Fruit fly (Drosophila melanogaster): ENCODE measurements around the gene CG42762.

The CG42762 gene

dm6 chr2L:8156682-8157081, 12.8 kb upstream of the CG42762 start (continued):
- peak; percentile 69 for TF ChIP-seq CG3847 (GFP tag; IDR thresholded peaks at IDR 0.05)
- no peak for TF ChIP-seq pan (optimal IDR thresholded peaks at IDR 0.05)
- peak in 1 of 2 experiments; percentile 64 for TF ChIP-seq pan (GFP tag; optimal IDR thresholded peaks at IDR 0.05 in 1 of 2, IDR thresholded peaks at IDR 0.05 in 1 of 2)
- peak; percentile 57 for TF ChIP-seq CG17568 (GFP tag; optimal IDR thresholded peaks at IDR 0.05)
- no peak for TF ChIP-seq Mrtf (GFP tag; IDR thresholded peaks at IDR 0.05)
- no peak for TF ChIP-seq br (optimal IDR thresholded peaks at IDR 0.05)
- TF ChIP-seq salm (tag; optimal IDR thresholded peaks at IDR 0.05): peak; percentile 25
- peak; percentile 42 for TF ChIP-seq CG7987 (GFP tag; optimal IDR thresholded peaks at IDR 0.05)
- 0 out of 3 replicates have a peak, but pooled peaks have one; percentile 56 for TF ChIP-seq so (GFP tag; IDR thresholded peaks at IDR 0.05)
- peak; percentile 9 for TF ChIP-seq HmgD (GFP tag; optimal IDR thresholded peaks at IDR 0.05)
- peak; percentile 69 for TF ChIP-seq Nf-YC (tag; optimal IDR thresholded peaks at IDR 0.05)
- TF ChIP-seq prd (optimal IDR thresholded peaks at IDR 0.05): no peak
- peak; percentile 73 for TF ChIP-seq prd (GFP tag; IDR thresholded peaks at IDR 0.05)
- peak; percentile 67 for TF ChIP-seq CG7372 (GFP tag; IDR thresholded peaks at IDR 0.05)
- TF ChIP-seq sim (GFP tag; IDR thresholded peaks at IDR 0.05): no peak
- peak; percentile 41; the same call in 1 of the 2 replicates for TF ChIP-seq Bgb (GFP tag; IDR thresholded peaks at IDR 0.05; ENCODE audit: partially characterized antibody)
- TF ChIP-seq CG30403 (GFP tag; optimal IDR thresholded peaks at IDR 0.05): peak; percentile 78
- TF ChIP-seq sqz (GFP tag; optimal IDR thresholded peaks at IDR 0.05): peak; percentile 22
- no peak for TF ChIP-seq nerfin-2 (GFP tag; IDR thresholded peaks at IDR 0.05; ENCODE audit: partially characterized antibody)
- TF ChIP-seq GATAe (GFP tag; conservative IDR thresholded peaks at IDR 0.05): no peak
- peak; percentile 71 for TF ChIP-seq Mad (GFP tag; optimal IDR thresholded peaks at IDR 0.05)
- peak; percentile 63 for TF ChIP-seq trem (tag; optimal IDR thresholded peaks at IDR 0.05)
- TF ChIP-seq CG4282 (GFP tag; optimal IDR thresholded peaks at IDR 0.05): no peak
- peak; percentile 66; the same call in 1 of the 2 replicates for TF ChIP-seq cas (GFP tag; IDR thresholded peaks at IDR 0.05)
- TF ChIP-seq CG10565 (GFP tag; optimal IDR thresholded peaks at IDR 0.05): no peak
- TF ChIP-seq CG8281 (tag; optimal IDR thresholded peaks at IDR 0.05): no peak
- peak; percentile 76 for TF ChIP-seq Fer3 (tag; optimal IDR thresholded peaks at IDR 0.05)
- TF ChIP-seq lbe (GFP tag; optimal IDR thresholded peaks at IDR 0.05): peak; percentile 60
- TF ChIP-seq Pdp1 (GFP tag; optimal IDR thresholded peaks at IDR 0.05): peak; percentile 79 to 91
- no peak for TF ChIP-seq CG31365 (tag; optimal IDR thresholded peaks at IDR 0.05)
- peak; percentile 78 for TF ChIP-seq zfh2 (GFP tag; optimal IDR thresholded peaks at IDR 0.05)
- peak; percentile 48; the same call in 1 of the 3 replicates for TF ChIP-seq Optix (GFP tag; IDR thresholded peaks at IDR 0.05)
- peak; percentile 72 for TF ChIP-seq esg (GFP tag; conservative IDR thresholded peaks at IDR 0.05)
- TF ChIP-seq Scr (GFP tag; IDR thresholded peaks at IDR 0.05; ENCODE audit: partially characterized antibody): no peak
- peak; percentile 60 for TF ChIP-seq Awh (GFP tag; IDR thresholded peaks at IDR 0.05)
- peak; percentile 73 for TF ChIP-seq NfI (GFP tag; optimal IDR thresholded peaks at IDR 0.05)
- TF ChIP-seq CG14860 (GFP tag; IDR thresholded peaks at IDR 0.05; ENCODE audit: partially characterized antibody): peak; percentile 13; the same call in 1 of the 3 replicates
- peak; percentile 60; the same call in 2 of the 3 replicates for TF ChIP-seq dysf (GFP tag; IDR thresholded peaks at IDR 0.05)
- TF ChIP-seq ranshi (GFP tag; IDR thresholded peaks at IDR 0.05): 0 out of 2 replicates have a peak, but pooled peaks have one; percentile 29
- no peak for TF ChIP-seq Nf-YA (GFP tag; IDR thresholded peaks at IDR 0.05)
- TF ChIP-seq Oli (tag; optimal IDR thresholded peaks at IDR 0.05): peak; percentile 21
- TF ChIP-seq CG10267 (tag; optimal IDR thresholded peaks at IDR 0.05): peak; percentile 60
- peak; percentile 6 for TF ChIP-seq Jarid2 (GFP tag; optimal IDR thresholded peaks at IDR 0.05)
- TF ChIP-seq Fer1 (GFP tag; optimal IDR thresholded peaks at IDR 0.05): peak; percentile 68
- TF ChIP-seq CG3163 (GFP tag; optimal IDR thresholded peaks at IDR 0.05): peak; percentile 5
- TF ChIP-seq pho (GFP tag; optimal IDR thresholded peaks at IDR 0.05): peak; percentile 72
- TF ChIP-seq jigr1 (GFP tag; IDR thresholded peaks at IDR 0.05): no peak
- peak; percentile 53; the same call in 2 of the 3 replicates for TF ChIP-seq CG11093 (GFP tag; IDR thresholded peaks at IDR 0.05)
- peak; percentile 43 for TF ChIP-seq NC2β (GFP tag; optimal IDR thresholded peaks at IDR 0.05)
- peak; percentile 8 for TF ChIP-seq CG31388 (GFP tag; optimal IDR thresholded peaks at IDR 0.05)
- peak; percentile 26 for TF ChIP-seq CG6654 (GFP tag; optimal IDR thresholded peaks at IDR 0.05)
